Fruit fly (Drosophila melanogaster) whole organism, pupa: ENCODE measurements around the gene CG32281.
A peak's percentile ranks its signal among the peaks of the same experiment; 100 is the strongest.

Experiments
- CG10348 ChIP-seq: fragments of 200-800 bp; sonication (Bioruptor generic); IDR thresholded peaks from 2 replicates; pipeline ENCODE4 v1.3.6; 2022; ENCODE audit warnings: missing biosample characterization, missing genetic modification characterization
- CG12605 ChIP-seq: fragments of 200-800 bp; sonication (Bioruptor generic); IDR thresholded peaks from 2 replicates; pipeline ENCODE4 v1.3.6; 2022; ENCODE audit warnings: missing biosample characterization, missing genetic modification characterization
- CG13204 ChIP-seq: fragments of 200-800 bp; sonication (Bioruptor generic); optimal IDR thresholded peaks from 2 replicates; lab custom pipeline; 2018; ENCODE audit warnings: missing biosample characterization, mild to moderate bottlenecking, missing genetic modification characterization, moderate library complexity
- CG14655 ChIP-seq: fragments of 200-800 bp; sonication (Bioruptor generic); optimal IDR thresholded peaks from 3 replicates; lab custom pipeline; 2017; ENCODE audit warnings: mild to moderate bottlenecking, missing biosample characterization, missing genetic modification reagents, missing genetic modification characterization
- CG15710 ChIP-seq: fragments of 200-800 bp; sonication (Bioruptor generic); optimal IDR thresholded peaks from 2 replicates; lab custom pipeline; 2018; ENCODE audit warnings: missing biosample characterization, mild to moderate bottlenecking, missing genetic modification characterization, moderate library complexity
- CG17806 ChIP-seq: fragments of 200-800 bp; sonication (Bioruptor generic); optimal IDR thresholded peaks from 2 replicates; lab custom pipeline; 2018; ENCODE audit warnings: missing biosample characterization, mild to moderate bottlenecking, missing genetic modification characterization, moderate library complexity
- CG32121 ChIP-seq: fragments of 200-800 bp; sonication (Bioruptor generic); IDR thresholded peaks from 2 replicates; pipeline ENCODE4 v1.3.6; 2022; ENCODE audit warnings: missing biosample characterization, missing genetic modification characterization
- CG34367 ChIP-seq: fragments of 200-800 bp; sonication (Bioruptor generic); optimal IDR thresholded peaks from 2 replicates; lab custom pipeline; 2018; ENCODE audit warnings: missing biosample characterization, mild to moderate bottlenecking, missing genetic modification characterization
- CG4496 ChIP-seq: fragments of 200-800 bp; sonication (Bioruptor generic); IDR thresholded peaks from 3 replicates; pipeline ENCODE4 v1.3.6; 2022; ENCODE audit warnings: missing biosample characterization, missing genetic modification characterization
- CG8159 ChIP-seq: fragments of 200-800 bp; sonication (Bioruptor generic); optimal IDR thresholded peaks from 3 replicates; lab custom pipeline; 2018; ENCODE audit warnings: missing biosample characterization, mild to moderate bottlenecking, missing genetic modification characterization, moderate library complexity
- CG8301 ChIP-seq: fragments of 200-800 bp; sonication (Bioruptor generic); optimal IDR thresholded peaks from 2 replicates; lab custom pipeline; 2018; ENCODE audit warnings: missing biosample characterization, mild to moderate bottlenecking, missing genetic modification characterization
- CG9948 ChIP-seq: fragments of 200-800 bp; sonication (Bioruptor generic); optimal IDR thresholded peaks from 2 replicates; lab custom pipeline; 2018; ENCODE audit warnings: missing biosample characterization, mild to moderate bottlenecking, missing genetic modification characterization, moderate library complexity
- D1 ChIP-seq: fragments of 200-800 bp; sonication (Bioruptor generic); optimal IDR thresholded peaks from 2 replicates; lab custom pipeline; 2018; ENCODE audit warnings: missing biosample characterization, mild to moderate bottlenecking, missing genetic modification characterization, moderate library complexity
- EcR ChIP-seq: fragments of 200-800 bp; sonication (Bioruptor generic); optimal IDR thresholded peaks from 3 replicates; lab custom pipeline; 2019; ENCODE audit warnings: missing biosample characterization, missing genetic modification characterization, mild to moderate bottlenecking, moderate library complexity, missing genetic modification reagents
- Ets98B ChIP-seq: fragments of 200-800 bp; sonication (Bioruptor generic); IDR thresholded peaks from 2 replicates; pipeline ENCODE4 v1.3.6; 2022; ENCODE audit warnings: missing biosample characterization, missing genetic modification characterization
- Pif1A ChIP-seq: fragments of 200-800 bp; sonication (Bioruptor generic); optimal IDR thresholded peaks from 3 replicates; lab custom pipeline; 2016; ENCODE audit warnings: missing biosample characterization, missing genetic modification characterization
- Pif1B ChIP-seq: fragments of 200-800 bp; sonication (Bioruptor generic); optimal IDR thresholded peaks from 3 replicates; lab custom pipeline; 2016; ENCODE audit warnings: missing biosample characterization, missing genetic modification characterization
- Snoo ChIP-seq: fragments of 200-800 bp; sonication (Bioruptor generic); optimal IDR thresholded peaks from 3 replicates; lab custom pipeline; 2017; ENCODE audit warnings: missing biosample characterization, mild to moderate bottlenecking, missing genetic modification characterization, inconsistent platforms
- fd96Ca ChIP-seq: fragments of 200-800 bp; sonication (Bioruptor generic); IDR thresholded peaks from 3 replicates; pipeline ENCODE4 v1.3.6; 2022; ENCODE audit warnings: missing biosample characterization, missing genetic modification characterization
- gl ChIP-seq: fragments of 200-800 bp; sonication (Bioruptor generic); optimal IDR thresholded peaks from 2 replicates; lab custom pipeline; 2018; ENCODE audit warnings: missing biosample characterization, mild to moderate bottlenecking, missing genetic modification characterization
- rn ChIP-seq: fragments of 200-800 bp; sonication (Bioruptor generic); IDR thresholded peaks from 2 replicates; pipeline ENCODE4 v1.3.6; 2022; ENCODE audit warnings: missing biosample characterization, missing genetic modification characterization

Gene CG32281

DNA sequence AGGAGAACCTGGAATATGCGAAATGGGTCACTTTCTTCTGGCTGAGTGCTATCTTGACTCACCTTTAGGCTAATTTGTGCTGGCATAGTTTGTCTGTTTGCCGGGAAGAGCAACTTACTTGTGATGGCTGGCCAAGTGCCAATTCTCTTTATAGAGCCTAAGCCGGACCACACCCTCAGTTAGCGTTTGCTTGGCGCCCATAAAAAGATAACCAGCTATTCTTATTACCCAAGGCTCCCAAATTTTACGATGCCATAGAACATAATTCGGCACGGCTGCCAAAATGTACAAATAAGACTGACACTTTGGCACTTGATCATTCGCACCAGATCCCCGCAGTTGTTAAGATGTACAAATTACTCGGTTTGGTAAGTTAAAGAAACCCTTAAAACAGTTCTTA is 20.5 kb downstream of the CG32281 start, which contains the start of the genes CG42525 and CG14958:
Gene CG42525 (minus strand): TSS at position 101 of the 400 bp plus-strand sequence.
Gene CG14958 (plus strand): TSS at position 332 of the 400 bp plus-strand sequence.
- no peak for TF ChIP-seq CG4496
- TF ChIP-seq rn (GFP tag; lab: Robert Waterston, UW), result no peak
- no peak for TF ChIP-seq D1 (tag; lab: Kevin White, UChicago)
- no peak for TF ChIP-seq CG8301 (tag; lab: Kevin White, UChicago)
- TF ChIP-seq EcR (GFP tag; lab: Kevin White, UChicago), result no peak
- TF ChIP-seq CG13204 (GFP tag; lab: Kevin White, UChicago), result no peak

DNA sequence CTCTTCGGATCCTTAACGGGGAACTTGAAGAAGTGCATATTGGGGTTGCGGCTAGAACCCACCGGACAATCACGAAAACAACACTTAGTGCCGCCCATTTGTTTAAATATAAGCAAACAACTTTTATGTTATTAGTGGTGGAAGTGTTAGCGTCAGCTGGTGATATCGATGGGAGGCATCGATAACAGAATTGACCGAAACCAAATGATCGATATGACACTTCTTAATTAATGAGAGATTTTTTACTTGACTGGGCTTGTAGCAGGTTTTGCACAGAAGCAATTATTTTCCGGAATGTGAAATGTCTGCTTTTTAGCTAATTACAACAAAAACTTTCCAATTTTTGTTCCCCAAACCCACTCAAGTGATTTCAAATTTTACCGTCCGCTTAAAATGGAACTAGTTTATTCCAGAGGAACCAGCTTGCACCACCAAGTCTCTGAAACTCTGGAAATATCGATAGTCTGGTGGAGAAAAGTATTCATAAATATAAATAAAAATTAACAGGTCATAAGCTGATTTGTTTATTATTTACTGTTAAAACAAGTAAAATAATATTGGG is 23.2 kb downstream of the CG32281 start, which contains the start of gene CG14965:
Gene CG14965 (minus strand): TSS at position 159 of the 562 bp plus-strand sequence.
- TF ChIP-seq D1 (tag; lab: Kevin White, UChicago) (no peak), fd96Ca (GFP tag; lab: Robert Waterston, UW) (no peak), CG32121 (no peak), CG9948 (tag; lab: Kevin White, UChicago) (no peak), Ets98B (no peak)

DNA sequence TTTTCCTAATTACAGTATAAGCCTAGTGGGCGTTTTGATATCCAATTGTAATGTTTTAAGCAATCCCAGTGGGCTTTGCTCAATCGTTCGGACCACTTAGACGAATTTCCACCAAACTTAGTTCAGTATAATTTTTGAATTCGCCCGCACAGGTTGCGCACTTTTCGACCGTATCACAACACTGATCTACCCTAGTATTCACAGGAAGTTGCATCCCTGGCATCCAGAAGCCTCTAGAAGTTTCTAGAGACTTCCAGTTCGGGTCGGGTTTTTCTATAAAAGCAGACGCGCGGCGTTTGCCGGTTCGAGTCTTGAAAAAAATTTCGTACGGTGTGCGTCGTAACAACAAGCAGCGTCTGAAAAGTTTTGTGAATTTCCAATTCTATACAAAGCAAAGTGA is 23.7 kb downstream of the CG32281 start, which contains the start of gene Hsp83:
Gene Hsp83 (plus strand): TSS at position 58 of the 400 bp plus-strand sequence.
- TF ChIP-seq D1 (tag; lab: Kevin White, UChicago), result no peak
- TF ChIP-seq CG10348 (GFP tag; lab: Robert Waterston, UW), result no peak
- TF ChIP-seq CG12605 (GFP tag; lab: Robert Waterston, UW), result peak; percentile 94
- peak; percentile 95 for TF ChIP-seq gl (tag; lab: Kevin White, UChicago)
- peak; percentile 58 for TF ChIP-seq CG9948 (tag; lab: Kevin White, UChicago)
- peak; percentile 95 for TF ChIP-seq CG4496
- peak; percentile 92 for TF ChIP-seq Pif1B (GFP tag; lab: Kevin White, UChicago)
- TF ChIP-seq CG8159 (tag; lab: Kevin White, UChicago), result peak; percentile 72
- TF ChIP-seq CG34367 (tag; lab: Kevin White, UChicago), result peak; percentile 89
- peak; percentile 76 for TF ChIP-seq CG15710 (tag; lab: Kevin White, UChicago)
- TF ChIP-seq CG13204 (GFP tag; lab: Kevin White, UChicago), result peak; percentile 95
- peak; percentile 87 for TF ChIP-seq CG32121
- TF ChIP-seq CG17806, result peak; percentile 65
- TF ChIP-seq fd96Ca (GFP tag; lab: Robert Waterston, UW), result peak; percentile 72; the same call in 2 of the 3 replicates
- peak; percentile 97 for TF ChIP-seq Snoo (tag; lab: Kevin White, UChicago)
- no peak for TF ChIP-seq rn (GFP tag; lab: Robert Waterston, UW)
- peak; percentile 94 for TF ChIP-seq Ets98B
- TF ChIP-seq CG8301 (tag; lab: Kevin White, UChicago), result no peak
- no peak for TF ChIP-seq CG14655 (GFP tag; lab: Kevin White, UChicago)
- TF ChIP-seq EcR (GFP tag; lab: Kevin White, UChicago), result peak; percentile 22
- TF ChIP-seq Pif1A (GFP tag; lab: Kevin White, UChicago), result peak; percentile 96
- TF ChIP-seq, all 21 proteins: peak for 16

DNA sequence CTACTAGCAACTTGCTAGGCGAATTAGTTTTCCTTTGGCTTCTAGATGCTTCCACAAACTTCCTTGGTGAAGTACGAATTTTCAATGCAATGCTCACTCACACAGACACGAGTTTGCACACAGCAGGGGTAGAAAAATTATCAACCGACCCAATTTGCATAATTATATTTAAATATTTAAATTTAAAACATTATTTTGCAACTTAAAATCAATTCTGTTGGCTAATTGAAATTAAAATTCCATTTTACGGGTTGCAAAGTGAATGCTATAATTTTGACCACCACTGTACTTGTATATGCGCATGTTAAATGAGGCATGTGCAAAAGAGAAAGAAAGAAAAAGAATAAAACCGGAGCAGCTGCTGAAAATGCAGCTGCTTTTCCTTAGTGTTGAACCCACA is 24.9 kb downstream of the CG32281 start:
- TF ChIP-seq Snoo (tag; lab: Kevin White, UChicago) (peak; percentile 94), CG13204 (GFP tag; lab: Kevin White, UChicago) (peak; percentile 55), EcR (GFP tag; lab: Kevin White, UChicago) (no peak), CG4496 (peak; percentile 99), rn (GFP tag; lab: Robert Waterston, UW) (peak; percentile 96), CG32121 (peak; percentile 98), CG10348 (GFP tag; lab: Robert Waterston, UW) (peak; percentile 84), D1 (tag; lab: Kevin White, UChicago) (no peak), CG15710 (tag; lab: Kevin White, UChicago) (peak; percentile 92), Pif1A (GFP tag; lab: Kevin White, UChicago) (peak; percentile 98), Ets98B (peak; percentile 98), fd96Ca (GFP tag; lab: Robert Waterston, UW) (peak; percentile 95), CG34367 (tag; lab: Kevin White, UChicago) (peak; percentile 96), CG8301 (tag; lab: Kevin White, UChicago) (peak; percentile 97), Pif1B (GFP tag; lab: Kevin White, UChicago) (peak; percentile 98), CG8159 (tag; lab: Kevin White, UChicago) (peak; percentile 94), gl (tag; lab: Kevin White, UChicago) (peak; percentile 88), CG14655 (GFP tag; lab: Kevin White, UChicago) (peak; percentile 96), CG12605 (GFP tag; lab: Robert Waterston, UW) (peak; percentile 99), CG9948 (tag; lab: Kevin White, UChicago) (peak; percentile 93), CG17806 (peak; percentile 96)

DNA sequence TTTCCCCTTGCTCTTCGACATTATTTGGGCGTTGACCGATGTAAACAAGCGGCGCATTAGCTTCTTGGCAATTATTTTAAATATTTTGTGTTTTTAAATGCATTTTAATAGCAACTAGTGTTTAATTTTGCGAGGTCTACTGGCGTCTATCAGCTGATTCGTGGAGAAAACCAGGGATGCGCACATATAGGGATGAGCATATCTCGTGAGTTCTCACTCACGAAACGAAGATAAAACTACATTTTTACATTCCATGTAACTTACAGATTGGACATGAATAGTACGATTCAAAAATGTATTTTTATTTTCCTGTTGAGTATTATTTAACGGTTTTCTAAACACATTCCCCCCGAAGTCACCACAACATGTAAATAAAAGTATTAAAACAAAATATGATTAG is 28.3 kb downstream of the CG32281 start, which contains the start of gene CG14966:
Gene CG14966 (minus strand): TSS at position 168 of the 400 bp plus-strand sequence.
- TF ChIP-seq CG12605 (GFP tag; lab: Robert Waterston, UW) (0 out of 2 replicates have a peak, but pooled peaks have one; percentile 19), gl (tag; lab: Kevin White, UChicago) (peak; percentile 6), CG13204 (GFP tag; lab: Kevin White, UChicago) (no peak), fd96Ca (GFP tag; lab: Robert Waterston, UW) (no peak)
